Fruit fly (Drosophila melanogaster): ENCODE measurements around the gene eIF4E3.

Gene eIF4E3

dm6 chr3L:8197779-8198279, 31.2 kb upstream of the eIF4E3 start, which contains the start of the genes UbcE2M and Dhps (continued):
- no peak for TF ChIP-seq dan (GFP tag; IDR thresholded peaks at IDR 0.05)
- peak; percentile 61 for TF ChIP-seq CG6689 (GFP tag; IDR thresholded peaks at IDR 0.05)
- TF ChIP-seq vvl (GFP tag; IDR thresholded peaks at IDR 0.05), result peak; percentile 37; the same call in 1 of the 2 replicates
- peak; percentile 6 for TF ChIP-seq schlank (tag; optimal IDR thresholded peaks at IDR 0.05)
- no peak for TF ChIP-seq CG6854 (GFP tag; optimal IDR thresholded peaks at IDR 0.05)
- TF ChIP-seq seq (GFP tag; IDR thresholded peaks at IDR 0.05), result 0 out of 2 replicates have a peak, but pooled peaks have one; percentile 26
- peak; percentile 57 for TF ChIP-seq CG14860 (GFP tag; IDR thresholded peaks at IDR 0.05; ENCODE audit: partially characterized antibody)
- TF ChIP-seq CG6254 (GFP tag; optimal IDR thresholded peaks at IDR 0.05), result peak; percentile 20
- no peak for TF ChIP-seq CG5180 (GFP tag; optimal IDR thresholded peaks at IDR 0.05)
- peak; percentile 81 for TF ChIP-seq bbx (GFP tag; IDR thresholded peaks at IDR 0.05; ENCODE audit: partially characterized antibody)
- TF ChIP-seq Abd-B (GFP tag; optimal IDR thresholded peaks at IDR 0.05), result peak; percentile 87
- TF ChIP-seq disco-r (GFP tag; optimal IDR thresholded peaks at IDR 0.05), result no peak
- peak; percentile 84 for TF ChIP-seq CG13424 (tag; optimal IDR thresholded peaks at IDR 0.05)
- peak; percentile 81 for TF ChIP-seq stwl (tag; optimal IDR thresholded peaks at IDR 0.05)
- TF ChIP-seq NC2β (GFP tag; optimal IDR thresholded peaks at IDR 0.05), result peak; percentile 0
- peak; percentile 69 for TF ChIP-seq CG16815 (GFP tag; optimal IDR thresholded peaks at IDR 0.05)
- peak; percentile 68 for TF ChIP-seq CG1233 (GFP tag; optimal IDR thresholded peaks at IDR 0.05)
- peak; percentile 8 for TF ChIP-seq CG10274 (GFP tag; optimal IDR thresholded peaks at IDR 0.05)
- TF ChIP-seq CG15514 (GFP tag; optimal IDR thresholded peaks at IDR 0.05), result peak; percentile 75
- TF ChIP-seq bcd (GFP tag; optimal IDR thresholded peaks at IDR 0.05), result peak; percentile 53
- TF ChIP-seq CG3838 (GFP tag; optimal IDR thresholded peaks at IDR 0.05), result no peak
- peak; percentile 80 for TF ChIP-seq nmo (GFP tag; optimal IDR thresholded peaks at IDR 0.05)
- no peak for TF ChIP-seq Hr39 (optimal IDR thresholded peaks at IDR 0.05)
- no peak for TF ChIP-seq tio (GFP tag; optimal IDR thresholded peaks at IDR 0.05)
- TF ChIP-seq inv (GFP tag; IDR thresholded peaks at IDR 0.05; ENCODE audit: partially characterized antibody), result peak; percentile 70
- no peak for TF ChIP-seq CG12236 (GFP tag; optimal IDR thresholded peaks at IDR 0.05)
- no peak for TF ChIP-seq br (optimal IDR thresholded peaks at IDR 0.05)
- TF ChIP-seq CG3163 (GFP tag; optimal IDR thresholded peaks at IDR 0.05), result peak; percentile 3
- no peak for TF ChIP-seq ERR (GFP tag; optimal IDR thresholded peaks at IDR 0.05)
- peak; percentile 75 for TF ChIP-seq Dll (GFP tag; IDR thresholded peaks at IDR 0.05; ENCODE audit: partially characterized antibody)
- TF ChIP-seq CG34422 (GFP tag; IDR thresholded peaks at IDR 0.05), result peak; percentile 35; the same call in 1 of the 3 replicates
- no peak for TF ChIP-seq ci (GFP tag; IDR thresholded peaks at IDR 0.05)
- no peak for TF ChIP-seq dmrt99B (tag; optimal IDR thresholded peaks at IDR 0.05)
- TF ChIP-seq kah (GFP tag; optimal IDR thresholded peaks at IDR 0.05), result peak; percentile 68
- no peak for TF ChIP-seq otp (GFP tag; IDR thresholded peaks at IDR 0.05)
- peak; percentile 31 for TF ChIP-seq CG8359 (GFP tag; optimal IDR thresholded peaks at IDR 0.05; ENCODE audit: borderline replicate concordance)
- TF ChIP-seq tll (GFP tag; optimal IDR thresholded peaks at IDR 0.05), result no peak
- TF ChIP-seq Taf1 (GFP tag; IDR thresholded peaks at IDR 0.05), result no peak
- TF ChIP-seq tgo (GFP tag; IDR thresholded peaks at IDR 0.05), result peak; percentile 71
- TF ChIP-seq CG4707 (GFP tag; optimal IDR thresholded peaks at IDR 0.05), result no peak
- TF ChIP-seq CG1647 (GFP tag; optimal IDR thresholded peaks at IDR 0.05), result peak; percentile 9
- no peak for TF ChIP-seq Hey (tag; optimal IDR thresholded peaks at IDR 0.05)
- TF ChIP-seq MBD-R2 (GFP tag; IDR thresholded peaks at IDR 0.05), result peak; percentile 69; the same call in 1 of the 2 replicates
- TF ChIP-seq CG14441 (GFP tag; IDR thresholded peaks at IDR 0.05), result peak; percentile 63; the same call in 1 of the 2 replicates
- TF ChIP-seq Ada2b (GFP tag; IDR thresholded peaks at IDR 0.05), result peak; percentile 46
- no peak for TF ChIP-seq ac (GFP tag; optimal IDR thresholded peaks at IDR 0.05)
- no peak for TF ChIP-seq CG8478 (optimal IDR thresholded peaks at IDR 0.05)
- no peak for TF ChIP-seq Mes4 (GFP tag; optimal IDR thresholded peaks at IDR 0.05)
- TF ChIP-seq Eip74EF (GFP tag; optimal IDR thresholded peaks at IDR 0.05), result no peak
- TF ChIP-seq HLH3B (GFP tag; IDR thresholded peaks at IDR 0.05), result peak; percentile 56; the same call in 1 of the 2 replicates
